Worm (Caenorhabditis elegans) whole organism, young adult: Measurements from ENCODE around the gene C52B9.19.

Experiments
- B0261.1 ChIP-seq: sonication (generic microtip); optimal IDR thresholded peaks from 2 replicates; lab custom pipeline; 2016; ENCODE audit warnings: mild to moderate bottlenecking, missing genetic modification characterization, moderate library complexity, missing compliant biosample characterization
- B0336.3 ChIP-seq: fragments of 200-800 bp; sonication (Bioruptor generic); IDR thresholded peaks from 2 replicates; pipeline ENCODE4 v1.3.6; 2022; ENCODE audit warnings: missing genetic modification characterization, missing compliant biosample characterization
- F33H1.4 ChIP-seq: fragments of 200-800 bp; sonication (Bioruptor generic); IDR thresholded peaks from 2 replicates; pipeline ENCODE4 v1.3.6; 2022; ENCODE audit warnings: missing genetic modification reagents, missing genetic modification characterization, missing compliant biosample characterization
- F37B4.10 ChIP-seq: fragments of 200-800 bp; sonication (Bioruptor generic); IDR thresholded peaks from 2 replicates; pipeline ENCODE4 v1.3.6; 2022; ENCODE audit warnings: missing genetic modification characterization, missing compliant biosample characterization
- F55B11.4 ChIP-seq: sonication (generic microtip); optimal IDR thresholded peaks from 2 replicates; lab custom pipeline; 2016; ENCODE audit warnings: missing compliant biosample characterization, missing genetic modification characterization, borderline replicate concordance; ENCODE audit not compliant: insufficient read depth
- F57A8.1 ChIP-seq: fragments of 200-800 bp; sonication (Bioruptor generic); optimal IDR thresholded peaks from 2 replicates; lab custom pipeline; 2018; ENCODE audit warnings: mild to moderate bottlenecking, missing genetic modification characterization, moderate library complexity, missing compliant biosample characterization
- K12H6.12 ChIP-seq: fragments of 200-800 bp; sonication (Bioruptor generic); optimal IDR thresholded peaks from 2 replicates; lab custom pipeline; 2018; ENCODE audit warnings: mild to moderate bottlenecking, missing genetic modification characterization, missing compliant biosample characterization
- T07F8.4 ChIP-seq: sonication (generic microtip); optimal IDR thresholded peaks from 2 replicates; lab custom pipeline; 2016; ENCODE audit warnings: mild to moderate bottlenecking, missing genetic modification characterization, moderate library complexity, missing compliant biosample characterization
- Y56A3A.18 ChIP-seq: fragments of 200-800 bp; sonication (Bioruptor generic); IDR thresholded peaks from 2 replicates; pipeline ENCODE4 v1.3.6; 2022; ENCODE audit warnings: missing genetic modification reagents, missing genetic modification characterization, missing compliant biosample characterization
- Y67H2A.10 ChIP-seq: fragments of 200-800 bp; sonication (Bioruptor generic); conservative IDR thresholded peaks from 2 replicates; pipeline ENCODE4 v1.3.6; 2022; ENCODE audit warnings: missing genetic modification reagents, missing genetic modification characterization, missing compliant biosample characterization
- aptf-3 ChIP-seq: fragments of 200-800 bp; sonication (Bioruptor generic); IDR thresholded peaks from 2 replicates; pipeline ENCODE4 v1.3.6; 2022; ENCODE audit warnings: missing genetic modification characterization, missing compliant biosample characterization
- atf-7 ChIP-seq: sonication (generic microtip); optimal IDR thresholded peaks from 2 replicates; lab custom pipeline; 2017; ENCODE audit warnings: mild to moderate bottlenecking, missing genetic modification characterization, missing compliant biosample characterization
- ceh-100 ChIP-seq: fragments of 200-800 bp; sonication (Bioruptor generic); IDR thresholded peaks from 2 replicates; pipeline ENCODE4 v1.3.6; 2022; ENCODE audit warnings: missing genetic modification reagents, missing genetic modification characterization, missing compliant biosample characterization
- ceh-79 ChIP-seq: sonication (generic microtip); optimal IDR thresholded peaks from 2 replicates; lab custom pipeline; 2017; ENCODE audit warnings: mild to moderate bottlenecking, missing genetic modification characterization, missing compliant biosample characterization
- chd-7 ChIP-seq: sonication (generic microtip); optimal IDR thresholded peaks from 2 replicates; lab custom pipeline; 2016; ENCODE audit warnings: mild to moderate bottlenecking, missing genetic modification characterization, moderate library complexity, missing compliant biosample characterization
- dox-1 ChIP-seq: fragments of 200-800 bp; sonication (Bioruptor generic); IDR thresholded peaks from 2 replicates; pipeline ENCODE4 v1.3.6; 2022; ENCODE audit warnings: missing genetic modification reagents, missing genetic modification characterization, missing compliant biosample characterization
- egrh-3 ChIP-seq: fragments of 200-800 bp; sonication (Bioruptor generic); IDR thresholded peaks from 2 replicates; pipeline ENCODE4 v1.3.6; 2022; ENCODE audit warnings: missing genetic modification reagents, missing genetic modification characterization, missing compliant biosample characterization
- madf-8 ChIP-seq: fragments of 200-800 bp; sonication (Bioruptor generic); conservative IDR thresholded peaks from 2 replicates; pipeline ENCODE4 v1.3.6; 2022; ENCODE audit warnings: missing genetic modification reagents, missing genetic modification characterization, missing compliant biosample characterization
- mes-4 ChIP-seq: sonication (generic microtip); optimal IDR thresholded peaks from 2 replicates; lab custom pipeline; 2016; ENCODE audit warnings: missing genotype, missing genetic modification characterization, missing compliant biosample characterization
- nhr-120 ChIP-seq: fragments of 200-800 bp; sonication (Bioruptor generic); IDR thresholded peaks from 2 replicates; pipeline ENCODE4 v1.3.6; 2022; ENCODE audit warnings: missing genetic modification characterization, missing compliant biosample characterization
- nhr-80 ChIP-seq: sonication (generic microtip); optimal IDR thresholded peaks from 2 replicates; lab custom pipeline; 2016; ENCODE audit warnings: missing genetic modification characterization, missing compliant biosample characterization
- nhr-90 ChIP-seq: sonication (generic microtip); optimal IDR thresholded peaks from 2 replicates; lab custom pipeline; 2016; ENCODE audit warnings: missing genotype, mild to moderate bottlenecking, missing genetic modification characterization, missing compliant biosample characterization
- pbrm-1 ChIP-seq: fragments of 200-800 bp; sonication (Bioruptor generic); IDR thresholded peaks from 2 replicates; pipeline ENCODE4 v1.3.6; 2022; ENCODE audit warnings: missing genetic modification reagents, missing genetic modification characterization, missing compliant biosample characterization
- repo-1 ChIP-seq: sonication (generic microtip); optimal IDR thresholded peaks from 2 replicates; lab custom pipeline; 2017; ENCODE audit warnings: mild to moderate bottlenecking, missing genetic modification characterization, missing compliant biosample characterization
- rpc-1 ChIP-seq, 2 experiments: fragments of 150-350 bp in 1 of 2; sonication (generic microtip) in 1 of 2; optimal IDR thresholded peaks; 2 replicates each; lab custom pipeline; 2014 to 2018; ENCODE audit warnings: missing biosample characterization in 1 of 2, missing genetic modification characterization in 1 of 2, missing genetic modification reagents in 1 of 2, missing genotype in 1 of 2
- sea-2 ChIP-seq: fragments of 200-800 bp; sonication (Bioruptor generic); IDR thresholded peaks from 2 replicates; pipeline ENCODE4 v1.3.6; 2022; ENCODE audit warnings: missing genetic modification characterization, missing compliant biosample characterization
- snpc-4 ChIP-seq, 5 experiments: fragments of 150-350 bp in 1 of 5; sonication (generic microtip) in 4 of 5; optimal IDR thresholded peaks; 2 replicates each; lab custom pipeline; 2014 to 2018; ENCODE audit warnings: missing genetic modification characterization in 5 of 5, missing biosample characterization in 3 of 5, antibody characterized with exemption in 2 of 5, mild to moderate bottlenecking in 2 of 5, missing compliant biosample characterization in 2 of 5, missing genotype in 2 of 5, moderate library complexity in 2 of 5, missing genetic modification reagents in 1 of 5
- tbp1 ChIP-seq: fragments of 200-800 bp; sonication (Bioruptor generic); optimal IDR thresholded peaks from 2 replicates; lab custom pipeline; 2018; ENCODE audit warnings: mild to moderate bottlenecking, missing genetic modification characterization, missing compliant biosample characterization
- tlf-1 ChIP-seq: fragments of 200-800 bp; sonication (Bioruptor generic); optimal IDR thresholded peaks from 2 replicates; lab custom pipeline; 2018; ENCODE audit warnings: mild to moderate bottlenecking, missing genetic modification characterization, missing compliant biosample characterization
- unc-130 ChIP-seq: sonication (generic microtip); optimal IDR thresholded peaks from 2 replicates; lab custom pipeline; 2016; ENCODE audit warnings: missing genetic modification reagents, missing genetic modification characterization, missing compliant biosample characterization
- ztf-22 ChIP-seq: fragments of 200-800 bp; sonication (Bioruptor generic); optimal IDR thresholded peaks from 2 replicates; lab custom pipeline; 2018; ENCODE audit warnings: mild to moderate bottlenecking, missing genetic modification characterization, moderate library complexity, missing compliant biosample characterization
- ztf-3 ChIP-seq: fragments of 200-800 bp; sonication (Bioruptor generic); optimal IDR thresholded peaks from 2 replicates; lab custom pipeline; 2018; ENCODE audit warnings: mild to moderate bottlenecking, missing genetic modification characterization, missing compliant biosample characterization
- ztf-6 ChIP-seq: fragments of 200-800 bp; sonication (Bioruptor generic); IDR thresholded peaks from 2 replicates; pipeline ENCODE4 v1.3.6; 2022; ENCODE audit warnings: missing genetic modification reagents, missing genetic modification characterization, missing compliant biosample characterization

The C52B9.19 gene

DNA sequence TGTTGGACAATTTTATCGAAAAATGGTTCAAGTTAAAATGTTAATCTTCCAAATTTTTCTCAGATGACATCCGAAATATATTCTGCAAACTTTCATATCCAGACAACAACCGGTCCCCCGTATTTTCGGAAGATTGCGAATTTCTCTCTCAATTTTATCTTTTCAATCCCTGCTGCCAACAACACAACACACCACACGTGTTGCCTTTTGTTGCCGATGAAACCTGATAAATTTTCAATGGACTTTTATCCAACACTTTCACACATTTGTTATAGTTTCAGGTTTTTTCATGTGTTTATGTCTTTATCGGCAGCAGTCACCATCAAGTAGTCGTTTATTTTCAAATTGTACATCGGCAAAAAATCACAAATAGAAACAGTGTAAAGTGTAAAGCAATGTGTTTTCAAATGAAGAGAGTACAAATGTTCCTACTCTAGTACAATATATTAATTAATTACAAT is 36.1 kb upstream of the C52B9.19 start (continued):
- TF ChIP-seq tbp1 (GFP tag; lab: Kevin White, UChicago) = peak; percentile 49

DNA sequence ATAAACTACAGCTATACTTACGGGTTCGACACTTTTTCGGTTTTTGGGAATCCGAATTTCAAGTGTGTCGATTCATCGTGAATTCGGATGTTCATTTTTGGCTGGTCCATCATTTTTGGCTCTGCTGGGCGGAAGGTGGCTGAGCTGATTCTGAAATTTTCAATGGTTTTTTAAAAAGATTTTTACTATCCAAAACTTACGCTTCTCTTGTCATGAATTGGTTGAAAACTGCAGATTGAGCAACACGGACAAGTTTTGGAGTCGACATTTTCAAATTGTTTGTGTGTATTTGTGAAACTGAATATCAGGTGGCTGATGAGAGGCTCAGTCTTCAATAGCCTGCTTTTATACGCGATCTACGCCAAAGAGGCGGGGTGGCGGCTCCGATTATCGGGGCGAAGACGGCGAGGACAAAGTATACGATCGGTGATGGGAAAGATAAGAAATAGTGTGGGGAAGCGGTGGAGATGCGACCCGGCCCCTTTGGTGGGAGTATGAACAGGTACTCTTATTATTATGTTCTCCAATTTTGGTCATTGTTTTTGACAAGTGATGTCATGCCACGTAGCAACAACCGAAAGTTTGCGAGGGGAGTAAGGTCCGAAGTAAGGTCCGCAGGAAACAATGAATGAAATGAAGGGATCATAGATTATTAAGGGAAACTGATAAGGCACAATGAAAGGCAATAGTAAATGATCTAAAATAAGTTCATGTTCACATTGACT is 35.3 kb upstream of the C52B9.19 start, which contains the start of gene F48D6.4:
TSS of gene F48D6.4 (minus strand) at position 346 of the 725 bp plus-strand sequence.
- TF ChIP-seq B0336.3 (GFP tag; lab: Robert Waterston, UW) (0 out of 2 replicates have a peak, but pooled peaks have one; percentile 2), tlf-1 (peak; percentile 17), F37B4.10 (GFP tag; lab: Robert Waterston, UW) (no peak), nhr-80 (tag; lab: Kevin White, UChicago) (peak; percentile 66), Y56A3A.18 (no peak), repo-1 (no peak)

DNA sequence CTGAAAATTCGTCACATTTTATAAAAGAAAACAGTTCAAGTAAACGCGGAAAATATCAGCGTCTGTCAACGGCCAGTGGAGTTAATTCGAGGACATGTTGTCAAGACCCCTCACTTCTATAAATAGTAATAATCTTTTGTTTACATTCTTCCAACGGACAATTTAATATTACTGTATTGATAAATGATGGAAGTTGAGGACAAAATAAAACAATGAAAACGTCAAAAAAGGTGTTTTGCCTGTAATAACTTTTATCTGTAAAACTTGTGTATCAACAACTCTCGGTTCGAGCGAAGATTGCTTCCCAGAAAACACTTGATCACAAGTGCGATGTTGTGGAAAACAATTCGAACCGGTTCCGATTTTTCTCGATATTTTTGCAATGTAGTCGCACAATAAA is 33.9 kb upstream of the C52B9.19 start:
- no peak for TF ChIP-seq K12H6.12 (tag; lab: Kevin White, UChicago)
- no peak for TF ChIP-seq F33H1.4 (GFP tag; lab: Robert Waterston, UW)
- TF ChIP-seq nhr-80 (tag; lab: Kevin White, UChicago) = peak; percentile 10
- TF ChIP-seq nhr-120 (GFP tag; lab: Robert Waterston, UW) = no peak
- no peak for TF ChIP-seq ztf-6 (GFP tag; lab: Robert Waterston, UW)

DNA sequence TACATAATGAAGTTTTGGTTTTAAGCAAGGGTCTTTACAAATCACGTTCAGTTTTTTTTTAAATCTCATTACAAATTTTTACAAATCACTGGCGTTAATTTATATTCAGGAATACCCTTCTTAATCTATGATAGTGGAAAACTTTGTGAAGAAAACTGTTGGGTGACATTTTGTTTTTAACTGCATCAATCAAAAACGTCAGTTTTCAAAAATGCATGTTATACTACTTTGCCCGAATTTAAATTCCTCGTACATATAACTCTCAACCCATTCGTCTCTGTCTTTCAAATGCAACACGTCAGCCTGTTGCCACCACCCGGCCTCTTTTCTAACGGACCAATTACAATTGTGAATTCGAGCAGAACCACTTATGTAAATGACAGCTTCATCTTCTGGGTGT is 33.4 kb upstream of the C52B9.19 start, which contains the start of gene hlh-13:
TSS of gene hlh-13 (plus strand) at position 301 of the 400 bp plus-strand sequence.
- no peak for TF ChIP-seq mes-4 (tag; lab: Kevin White, UChicago)
- TF ChIP-seq Y67H2A.10 (GFP tag; lab: Robert Waterston, UW) = no peak
- no peak for TF ChIP-seq T07F8.4
- TF ChIP-seq B0261.1 = no peak
- TF ChIP-seq unc-130 (GFP tag; lab: Kevin White, UChicago) = no peak
- no peak for TF ChIP-seq ceh-79 (tag; lab: Kevin White, UChicago)
- no peak for TF ChIP-seq atf-7 (tag; lab: Kevin White, UChicago)
- no peak for TF ChIP-seq ceh-100
- no peak for TF ChIP-seq nhr-90 (tag; lab: Kevin White, UChicago)
- TF ChIP-seq nhr-80 (tag; lab: Kevin White, UChicago) = no peak
- no peak for TF ChIP-seq aptf-3
- TF ChIP-seq F55B11.4 (tag; lab: Kevin White, UChicago) = no peak
- no peak for TF ChIP-seq ztf-3 (GFP tag; lab: Kevin White, UChicago)
- TF ChIP-seq egrh-3 (GFP tag; lab: Robert Waterston, UW) = no peak
- no peak for TF ChIP-seq pbrm-1 (GFP tag; lab: Robert Waterston, UW)
- TF ChIP-seq madf-8 = no peak
- TF ChIP-seq dox-1 (GFP tag; lab: Robert Waterston, UW) = no peak
- no peak for TF ChIP-seq F57A8.1 (GFP tag; lab: Kevin White, UChicago)
- TF ChIP-seq snpc-4 (GFP tag; optimal IDR thresholded peaks at IDR 0.05; lab: Kevin White, UChicago) = no peak
- no peak for TF ChIP-seq snpc-4 (tag; optimal IDR thresholded peaks at IDR 0.05; lab: Kevin White, UChicago)

DNA sequence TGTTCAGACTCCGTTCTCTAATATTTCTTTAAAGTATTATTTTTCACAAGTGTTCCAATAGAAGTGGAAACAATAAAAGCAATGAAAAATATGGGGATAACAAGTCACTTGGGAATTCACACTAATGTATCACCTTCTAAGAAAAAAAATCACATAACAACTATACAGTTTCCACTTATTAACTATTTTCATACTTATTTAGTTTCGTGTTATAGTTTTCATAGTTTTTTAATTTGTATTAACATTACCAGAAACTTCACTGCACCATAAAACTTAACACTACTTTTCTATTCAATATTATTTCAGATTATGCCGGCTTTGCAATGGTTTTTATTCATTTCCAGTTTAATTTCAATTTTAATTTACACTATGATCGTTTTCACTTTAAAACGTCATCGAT is 30.3 kb upstream of the C52B9.19 start, which contains the start of gene srv-5:
TSS of gene srv-5 (plus strand) at position 301 of the 400 bp plus-strand sequence.
- TF ChIP-seq chd-7 (tag; lab: Kevin White, UChicago) (no peak), sea-2 (no peak), rpc-1 (optimal IDR thresholded peaks at IDR 0.05; lab: Kevin White, UChicago) (no peak), rpc-1 (tag; optimal IDR thresholded peaks at IDR 0.05; lab: Kevin White, UChicago) (no peak), atf-7 (tag; lab: Kevin White, UChicago) (no peak), ztf-22 (no peak)
